Worm (Caenorhabditis elegans): ENCODE data around the gene col-81.
A peak's percentile ranks its signal among the peaks of the same experiment; 100 is the strongest.

Gene col-81

DNA sequence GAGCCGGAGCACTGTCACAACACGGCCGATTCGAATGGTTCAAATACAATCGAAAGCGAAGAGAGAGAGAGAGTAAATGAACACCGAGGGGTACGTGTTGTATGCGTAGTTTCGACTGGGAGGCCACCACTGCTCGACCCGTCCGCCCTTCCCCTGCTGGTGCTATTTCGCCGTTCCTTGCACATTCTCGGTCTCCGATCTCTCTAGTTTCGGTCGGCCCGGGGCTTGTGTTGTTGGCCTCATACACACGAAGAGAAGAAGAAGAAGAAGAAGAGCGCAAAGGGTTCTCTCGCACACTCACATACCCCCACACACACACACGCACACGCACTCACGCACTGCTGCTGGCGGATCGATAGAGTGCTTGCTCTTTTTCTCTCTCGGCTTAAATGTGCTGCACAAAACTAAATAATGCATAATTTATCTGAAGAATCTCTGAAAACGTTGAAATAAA lies 29.3 kb upstream of the col-81 start:
- TF ChIP-seq ztf-29 (GFP tag; IDR thresholded peaks at IDR 0.05) (peak; percentile 86), tab-1 (GFP tag; IDR thresholded peaks at IDR 0.05) (no peak), ztf-23 (GFP tag; IDR thresholded peaks at IDR 0.05) (peak; percentile 70; the same call in 1 of the 2 replicates), ref-1 (GFP tag; conservative IDR thresholded peaks at IDR 0.05) (no peak), med-1 (GFP tag; optimal IDR thresholded peaks at IDR 0.05; ENCODE audit: insufficient read depth) (no peak), klf-2 (GFP tag; conservative IDR thresholded peaks at IDR 0.05) (0 out of 2 replicates have a peak, but pooled peaks have one; percentile 38), T22C8.4 (GFP tag; IDR thresholded peaks at IDR 0.05) (peak; percentile 85), flt-1 (GFP tag; IDR thresholded peaks at IDR 0.05) (peak; percentile 48; the same call in 1 of the 2 replicates), cog-1 (tag; optimal IDR thresholded peaks at IDR 0.05) (peak; percentile 81)

DNA sequence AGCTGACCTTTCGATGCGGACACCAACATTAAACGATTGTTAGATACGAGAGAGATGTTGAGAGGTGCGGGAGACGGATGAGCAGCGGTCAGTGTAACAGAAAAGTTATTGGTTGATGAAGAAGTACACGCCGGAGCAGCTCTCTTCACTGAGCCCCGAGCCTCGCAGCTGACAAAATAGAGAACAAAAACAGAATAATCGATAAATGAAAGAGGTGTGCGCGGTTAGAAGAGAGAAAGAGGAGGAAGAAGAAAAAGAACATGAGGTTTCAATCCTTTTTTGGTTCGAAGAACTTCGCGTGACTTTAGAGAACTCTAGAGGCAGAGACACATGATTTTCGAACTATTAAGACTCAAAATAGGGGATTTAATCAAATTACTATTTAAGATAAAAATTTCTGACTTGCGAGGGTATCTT lies 28.3 kb upstream of the col-81 start:
- peak; percentile 43 for TF ChIP-seq cog-1 (tag; optimal IDR thresholded peaks at IDR 0.05)
- 0 out of 2 replicates have a peak, but pooled peaks have one; percentile 35 for TF ChIP-seq T22C8.4 (GFP tag; IDR thresholded peaks at IDR 0.05)
- TF ChIP-seq flt-1 (GFP tag; IDR thresholded peaks at IDR 0.05), result 0 out of 2 replicates have a peak, but pooled peaks have one; percentile 59
- TF ChIP-seq ztf-23 (GFP tag; IDR thresholded peaks at IDR 0.05), result no peak

DNA sequence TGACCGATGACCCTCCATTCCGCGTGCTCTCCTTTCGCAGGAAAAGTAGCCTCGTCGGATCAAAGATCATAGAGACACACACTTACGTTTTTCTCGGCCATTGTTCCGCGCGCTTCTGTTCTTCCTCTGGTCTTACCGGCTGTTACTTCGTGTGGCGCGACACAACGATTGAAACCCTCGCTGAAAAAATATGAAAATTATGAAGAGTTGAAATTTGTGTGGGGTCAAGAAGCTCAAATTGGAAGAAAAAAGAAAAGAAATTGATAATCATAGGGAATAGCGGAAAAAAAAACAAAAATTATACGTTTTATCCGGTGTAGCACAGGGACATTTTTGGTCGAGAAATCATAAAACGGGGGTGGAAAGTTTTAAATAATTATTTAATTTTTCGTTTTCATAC lies 27.5 kb upstream of the col-81 start, which contains the start of gene cey-1:
Gene cey-1, minus strand, starts transcription at position 180 of the 400 bp plus-strand sequence.
- TF ChIP-seq flt-1 (GFP tag; IDR thresholded peaks at IDR 0.05) (no peak), ref-1 (GFP tag; conservative IDR thresholded peaks at IDR 0.05) (no peak), klf-2 (GFP tag; conservative IDR thresholded peaks at IDR 0.05) (no peak), cog-1 (tag; optimal IDR thresholded peaks at IDR 0.05) (no peak), tab-1 (GFP tag; IDR thresholded peaks at IDR 0.05) (no peak), ztf-29 (GFP tag; IDR thresholded peaks at IDR 0.05) (no peak)

DNA sequence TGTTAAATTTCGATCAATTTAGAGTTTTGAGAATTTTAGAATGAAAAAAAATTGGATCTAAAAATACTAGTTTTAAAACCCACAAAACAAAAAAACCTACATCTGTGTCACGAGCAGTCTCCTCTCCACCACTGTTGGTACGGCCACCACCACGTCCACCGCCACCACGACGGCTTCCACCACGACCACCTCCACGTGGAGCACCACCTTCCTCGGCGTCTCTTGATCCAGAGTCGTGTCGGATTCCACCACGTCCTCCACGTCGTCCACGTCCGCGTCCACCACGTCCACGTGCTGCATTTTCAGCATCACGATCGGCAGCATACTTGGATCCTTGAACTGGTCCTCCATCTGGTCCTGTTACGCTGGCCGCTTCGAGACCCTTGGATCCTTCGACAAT lies 26.6 kb upstream of the col-81 start:
- no peak for TF ChIP-seq cog-1 (tag; optimal IDR thresholded peaks at IDR 0.05)

DNA sequence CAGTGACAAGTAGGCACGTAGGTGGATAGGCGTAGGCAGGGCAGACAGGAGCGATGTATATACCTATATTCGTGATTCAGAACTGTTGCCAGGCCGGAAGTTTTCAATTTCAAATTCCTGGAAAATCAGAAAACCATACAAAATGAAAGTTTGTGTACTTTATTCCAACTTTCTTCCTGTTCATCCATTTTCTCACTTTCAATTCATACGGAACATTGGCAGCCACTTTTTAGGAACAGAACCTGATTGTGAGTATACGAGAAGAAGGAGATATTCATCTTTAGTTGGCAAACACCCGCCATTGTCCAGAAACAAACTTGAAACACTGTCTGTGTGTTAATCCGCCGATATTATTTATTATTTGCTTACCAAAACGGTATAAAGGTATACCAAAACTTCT lies 22.2 kb upstream of the col-81 start, which contains the start of gene srlf-15:
Gene srlf-15, plus strand, starts transcription at position 301 of the 400 bp plus-strand sequence.
- TF ChIP-seq klf-2 (GFP tag; conservative IDR thresholded peaks at IDR 0.05) (no peak), ztf-29 (GFP tag; IDR thresholded peaks at IDR 0.05) (no peak), ztf-23 (GFP tag; IDR thresholded peaks at IDR 0.05) (no peak), med-1 (GFP tag; optimal IDR thresholded peaks at IDR 0.05; ENCODE audit: insufficient read depth) (no peak)

DNA sequence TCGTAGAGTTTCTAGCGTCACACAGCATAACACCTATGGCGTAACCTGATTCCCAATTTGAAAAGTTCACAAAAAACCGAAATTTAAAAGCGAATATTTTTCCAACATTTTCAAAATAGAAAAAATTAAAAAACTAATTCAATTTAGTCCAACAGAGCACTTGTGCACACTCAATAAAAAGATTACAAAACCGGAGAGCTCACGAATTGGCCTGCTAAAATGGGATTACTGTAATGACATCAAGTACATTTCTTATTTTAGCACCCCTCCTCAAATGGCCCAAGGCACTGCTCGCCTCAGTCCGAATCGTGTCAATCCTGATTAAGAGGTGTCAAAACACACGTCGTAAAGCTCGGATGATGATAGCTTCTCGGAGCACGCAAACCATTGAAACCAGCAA lies 19.2 kb upstream of the col-81 start:
- no peak for TF ChIP-seq ztf-23 (GFP tag; IDR thresholded peaks at IDR 0.05)

DNA sequence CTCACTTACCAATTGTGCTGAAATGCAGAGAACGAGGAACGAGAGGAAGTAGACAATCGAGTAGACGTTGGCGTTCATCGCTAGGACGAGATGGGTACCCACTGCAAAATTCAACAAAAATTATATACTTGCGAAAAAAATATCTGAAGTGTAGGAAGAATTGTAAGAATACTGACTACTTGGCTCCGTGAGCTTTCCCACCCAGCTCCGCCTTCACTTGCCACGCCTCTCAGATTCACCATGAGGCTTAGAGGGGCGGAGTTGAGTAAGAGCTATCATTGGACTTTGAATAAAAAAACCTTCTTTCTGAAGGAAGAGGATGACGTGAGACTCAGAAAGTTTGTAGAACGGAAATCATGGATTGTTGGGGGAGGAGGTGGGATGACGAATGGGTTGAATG lies 16.7 kb upstream of the col-81 start, which contains the start of gene nlp-18:
Gene nlp-18, minus strand, starts transcription at position 101 of the 400 bp plus-strand sequence.
- TF ChIP-seq klf-2 (GFP tag; conservative IDR thresholded peaks at IDR 0.05) (no peak), med-1 (GFP tag; optimal IDR thresholded peaks at IDR 0.05; ENCODE audit: insufficient read depth) (no peak), ztf-29 (GFP tag; IDR thresholded peaks at IDR 0.05) (no peak), flt-1 (GFP tag; IDR thresholded peaks at IDR 0.05) (no peak), T22C8.4 (GFP tag; IDR thresholded peaks at IDR 0.05) (no peak), ref-1 (GFP tag; conservative IDR thresholded peaks at IDR 0.05) (no peak), cog-1 (tag; optimal IDR thresholded peaks at IDR 0.05) (no peak), ztf-23 (GFP tag; IDR thresholded peaks at IDR 0.05) (no peak), tab-1 (GFP tag; IDR thresholded peaks at IDR 0.05) (no peak)

DNA sequence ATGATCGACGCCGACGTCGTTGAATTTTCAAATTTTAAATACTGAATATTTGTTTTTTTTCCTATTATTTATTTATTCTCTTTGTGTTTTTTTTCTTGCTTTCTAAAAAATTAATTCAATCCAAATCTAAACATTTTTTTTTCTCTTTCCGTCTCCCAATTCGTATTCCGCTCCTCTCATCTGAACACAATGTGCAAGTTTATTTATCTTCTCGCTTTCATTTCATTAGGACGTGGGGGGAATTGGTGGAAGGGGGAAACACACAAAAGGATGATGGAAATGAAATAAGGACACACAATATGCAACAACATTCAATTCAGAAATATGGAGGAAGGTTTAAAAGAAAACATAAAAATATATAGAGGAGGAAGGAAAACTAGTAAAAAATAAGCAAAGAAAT lies 14.2 kb upstream of the col-81 start:
- TF ChIP-seq med-1 (GFP tag; optimal IDR thresholded peaks at IDR 0.05; ENCODE audit: insufficient read depth) (no peak), ztf-23 (GFP tag; IDR thresholded peaks at IDR 0.05) (no peak), ztf-29 (GFP tag; IDR thresholded peaks at IDR 0.05) (no peak), T22C8.4 (GFP tag; IDR thresholded peaks at IDR 0.05) (no peak)

DNA sequence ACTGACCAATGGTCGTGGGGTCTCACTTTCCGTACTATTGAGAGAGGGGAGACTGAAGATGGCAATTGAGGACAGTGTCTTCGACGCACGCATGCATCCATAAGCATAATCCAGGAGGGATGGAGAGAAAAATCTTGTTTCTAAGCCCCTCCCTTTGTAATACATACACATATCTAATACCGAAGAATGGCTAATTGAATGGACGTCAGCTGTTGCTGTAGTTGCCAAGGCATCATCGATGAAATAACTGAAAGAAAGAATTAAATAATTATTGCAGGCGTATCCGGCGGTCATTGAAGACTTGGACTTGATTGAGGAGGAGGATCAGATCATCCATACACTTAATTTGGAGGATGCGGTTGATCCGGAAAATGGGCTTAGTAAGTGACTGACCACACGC lies 12.0 kb upstream of the col-81 start, which contains the start of gene F33A8.7:
Gene F33A8.7, minus strand, starts transcription at position 101 of the 400 bp plus-strand sequence.
- TF ChIP-seq ztf-29 (GFP tag; IDR thresholded peaks at IDR 0.05), result no peak
- TF ChIP-seq klf-2 (GFP tag; conservative IDR thresholded peaks at IDR 0.05), result no peak
- no peak for TF ChIP-seq ztf-23 (GFP tag; IDR thresholded peaks at IDR 0.05)

DNA sequence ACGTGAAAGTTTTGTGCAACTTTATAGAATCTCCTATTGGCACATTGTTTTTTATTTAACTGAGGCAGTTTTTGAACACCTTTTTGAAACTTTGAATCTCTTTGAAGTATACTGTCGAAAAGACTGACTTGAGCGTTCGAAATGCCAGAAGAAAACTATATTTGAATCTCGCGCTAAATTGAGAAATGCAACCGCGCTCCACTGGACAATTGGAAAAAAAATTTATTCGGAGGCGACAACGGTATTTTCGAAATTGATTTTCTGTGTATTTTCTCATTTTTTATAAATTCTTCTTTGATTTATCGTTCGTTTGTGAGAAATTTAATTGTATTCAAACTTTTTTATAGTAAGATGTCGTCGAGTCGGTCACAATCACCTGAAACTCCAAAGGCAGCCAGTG lies 8.5 kb upstream of the col-81 start, which contains the start of gene let-858:
Gene let-858, plus strand, starts transcription at position 348 of the 400 bp plus-strand sequence.
- TF ChIP-seq flt-1 (GFP tag; IDR thresholded peaks at IDR 0.05) (no peak), ref-1 (GFP tag; conservative IDR thresholded peaks at IDR 0.05) (no peak), med-1 (GFP tag; optimal IDR thresholded peaks at IDR 0.05; ENCODE audit: insufficient read depth) (no peak), tab-1 (GFP tag; IDR thresholded peaks at IDR 0.05) (no peak), ztf-29 (GFP tag; IDR thresholded peaks at IDR 0.05) (no peak), ztf-23 (GFP tag; IDR thresholded peaks at IDR 0.05) (no peak), cog-1 (tag; optimal IDR thresholded peaks at IDR 0.05) (no peak), klf-2 (GFP tag; conservative IDR thresholded peaks at IDR 0.05) (no peak), T22C8.4 (GFP tag; IDR thresholded peaks at IDR 0.05) (no peak)

DNA sequence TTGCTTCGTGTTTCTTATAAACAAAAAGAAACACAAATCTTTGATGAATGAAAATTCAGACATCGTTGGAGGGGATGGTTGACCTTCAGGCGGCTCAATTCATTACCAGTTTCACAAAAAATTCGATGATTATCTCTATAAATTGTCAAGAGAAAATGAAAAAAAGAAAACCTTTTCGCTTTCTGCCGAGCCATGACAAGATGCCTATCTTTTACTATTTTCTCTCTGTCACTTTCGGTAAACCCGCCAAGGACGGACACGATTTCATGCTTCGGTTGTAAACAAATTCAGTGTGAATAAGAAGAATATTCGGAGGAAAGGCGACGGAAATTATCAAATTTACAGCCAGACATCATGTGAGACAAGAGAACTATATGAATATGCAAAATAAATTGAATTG lies 7.1 kb upstream of the col-81 start:
- no peak for TF ChIP-seq ref-1 (GFP tag; conservative IDR thresholded peaks at IDR 0.05)
- no peak for TF ChIP-seq klf-2 (GFP tag; conservative IDR thresholded peaks at IDR 0.05)
- TF ChIP-seq cog-1 (tag; optimal IDR thresholded peaks at IDR 0.05), result no peak
- TF ChIP-seq flt-1 (GFP tag; IDR thresholded peaks at IDR 0.05), result no peak
- TF ChIP-seq ztf-29 (GFP tag; IDR thresholded peaks at IDR 0.05), result no peak
- TF ChIP-seq tab-1 (GFP tag; IDR thresholded peaks at IDR 0.05), result no peak
- TF ChIP-seq ztf-23 (GFP tag; IDR thresholded peaks at IDR 0.05), result no peak
- no peak for TF ChIP-seq T22C8.4 (GFP tag; IDR thresholded peaks at IDR 0.05)
- TF ChIP-seq med-1 (GFP tag; optimal IDR thresholded peaks at IDR 0.05; ENCODE audit: insufficient read depth), result no peak

All from whole organism, midembryonic.